Worm (Caenorhabditis elegans) whole organism, late embryonic: ENCODE data around the gene B0280.7.

Source experiments
- C08G9.2 ChIP-seq: sonication (generic microtip); optimal IDR thresholded peaks from 2 replicates; lab custom pipeline; 2016; ENCODE audit warnings: mild to moderate bottlenecking, missing genetic modification characterization, moderate library complexity, missing compliant biosample characterization
- C38D4.7 ChIP-seq: fragments of 200-800 bp; sonication (Bioruptor generic); optimal IDR thresholded peaks from 2 replicates; lab custom pipeline; 2018; ENCODE audit warnings: mild to moderate bottlenecking, missing genetic modification characterization, moderate library complexity, missing compliant biosample characterization
- F13H6.1 ChIP-seq: sonication (generic microtip); optimal IDR thresholded peaks from 2 replicates; lab custom pipeline; 2016; ENCODE audit warnings: missing genetic modification characterization, missing compliant biosample characterization
- K09A11.1 ChIP-seq: sonication (generic microtip); optimal IDR thresholded peaks from 2 replicates; lab custom pipeline; 2017; ENCODE audit warnings: antibody characterized with exemption, mild to moderate bottlenecking, missing genetic modification characterization, missing compliant biosample characterization; ENCODE audit not compliant: insufficient read depth
- ceh-14 ChIP-seq: sonication (generic microtip); optimal IDR thresholded peaks from 2 replicates; lab custom pipeline; 2016; ENCODE audit warnings: missing genotype, missing genetic modification characterization, missing compliant biosample characterization
- ceh-18 ChIP-seq: sonication (generic microtip); optimal IDR thresholded peaks from 2 replicates; lab custom pipeline; 2016; ENCODE audit warnings: missing genetic modification characterization, missing compliant biosample characterization
- ceh-2 ChIP-seq: sonication (generic microtip); optimal IDR thresholded peaks from 2 replicates; lab custom pipeline; 2016; ENCODE audit warnings: missing genotype, missing genetic modification characterization, missing compliant biosample characterization
- ceh-24 ChIP-seq: sonication (generic microtip); optimal IDR thresholded peaks from 2 replicates; lab custom pipeline; 2016; ENCODE audit warnings: mild to moderate bottlenecking, missing genetic modification characterization, missing compliant biosample characterization
- ceh-30 ChIP-seq: fragments of 150-350 bp; optimal IDR thresholded peaks from 2 replicates; lab custom pipeline; 2014; ENCODE audit warnings: missing biosample characterization, missing genetic modification characterization
- ceh-31 ChIP-seq: sonication (generic microtip); optimal IDR thresholded peaks from 2 replicates; lab custom pipeline; 2016; ENCODE audit warnings: missing genetic modification characterization, missing compliant biosample characterization
- ceh-34 ChIP-seq: sonication (generic microtip); optimal IDR thresholded peaks from 2 replicates; lab custom pipeline; 2016; ENCODE audit warnings: mild to moderate bottlenecking, missing genetic modification characterization, missing compliant biosample characterization
- ceh-45 ChIP-seq: fragments of 200-800 bp; sonication (Bioruptor generic); IDR thresholded peaks from 2 replicates; pipeline ENCODE4 v1.3.6; 2022; ENCODE audit warnings: missing genetic modification reagents, missing genetic modification characterization, missing compliant biosample characterization
- ceh-48 ChIP-seq: sonication (generic microtip); optimal IDR thresholded peaks from 2 replicates; lab custom pipeline; 2016; ENCODE audit warnings: missing genetic modification characterization, inconsistent platforms, missing compliant biosample characterization
- ceh-6 ChIP-seq: fragments of 200-800 bp; sonication (Bioruptor generic); optimal IDR thresholded peaks from 2 replicates; lab custom pipeline; 2018; ENCODE audit warnings: mild to moderate bottlenecking, missing genetic modification characterization, missing compliant biosample characterization
- ceh-9 ChIP-seq: sonication (generic microtip); optimal IDR thresholded peaks from 2 replicates; lab custom pipeline; 2016; ENCODE audit warnings: mild to moderate bottlenecking, missing genetic modification characterization, inconsistent platforms, missing compliant biosample characterization
- elt-2 ChIP-seq: sonication (generic microtip); optimal IDR thresholded peaks from 2 replicates; lab custom pipeline; 2016; ENCODE audit warnings: missing genetic modification reagents, missing genetic modification characterization, missing compliant biosample characterization
- eyg-1 ChIP-seq: sonication (generic microtip); optimal IDR thresholded peaks from 2 replicates; lab custom pipeline; 2016; ENCODE audit warnings: missing genotype, missing genetic modification characterization, missing compliant biosample characterization
- fax-1 ChIP-seq: sonication (generic microtip); optimal IDR thresholded peaks from 2 replicates; lab custom pipeline; 2016; ENCODE audit warnings: missing genotype, missing genetic modification characterization, missing compliant biosample characterization
- fkh-10 ChIP-seq: fragments of 150-350 bp; optimal IDR thresholded peaks from 2 replicates; lab custom pipeline; 2014; ENCODE audit warnings: missing biosample characterization, missing genetic modification reagents, missing genetic modification characterization
- fkh-6 ChIP-seq: sonication (generic microtip); optimal IDR thresholded peaks from 2 replicates; lab custom pipeline; 2016; ENCODE audit warnings: missing genetic modification characterization, missing compliant biosample characterization
- hlh-30 ChIP-seq: sonication (generic microtip); optimal IDR thresholded peaks from 2 replicates; lab custom pipeline; 2017; ENCODE audit warnings: antibody characterized with exemption, missing genetic modification characterization, missing compliant biosample characterization; ENCODE audit not compliant: insufficient read depth
- hlh-8 ChIP-seq: sonication (generic microtip); optimal IDR thresholded peaks from 2 replicates; lab custom pipeline; 2016; ENCODE audit warnings: missing genotype, missing genetic modification characterization, missing compliant biosample characterization
- lim-6 ChIP-seq: sonication (generic microtip); optimal IDR thresholded peaks from 2 replicates; lab custom pipeline; 2016; ENCODE audit warnings: missing genetic modification characterization, missing compliant biosample characterization
- nfya-1 ChIP-seq: sonication (generic microtip); optimal IDR thresholded peaks from 2 replicates; lab custom pipeline; 2017; ENCODE audit warnings: missing genetic modification characterization, mild to moderate bottlenecking, missing compliant biosample characterization, antibody characterized with exemption, moderate library complexity
- pha-4 ChIP-seq: fragments of 150-350 bp; optimal IDR thresholded peaks from 2 replicates; lab custom pipeline; 2018; ENCODE audit warnings: missing biosample characterization, missing genetic modification reagents, missing genetic modification characterization
- pqm-1 ChIP-seq: sonication (generic microtip); optimal IDR thresholded peaks from 2 replicates; lab custom pipeline; 2016; ENCODE audit warnings: missing genetic modification characterization, missing compliant biosample characterization
- pros-1 ChIP-seq: fragments of 150-350 bp; optimal IDR thresholded peaks from 2 replicates; lab custom pipeline; 2014; ENCODE audit warnings: missing biosample characterization, missing genetic modification reagents, missing genetic modification characterization
- ref-2 ChIP-seq: sonication (generic microtip); optimal IDR thresholded peaks from 2 replicates; lab custom pipeline; 2016; ENCODE audit warnings: missing genetic modification characterization, missing compliant biosample characterization
- sox-4 ChIP-seq: sonication (generic microtip); optimal IDR thresholded peaks from 2 replicates; lab custom pipeline; 2017; ENCODE audit warnings: mild to moderate bottlenecking, missing genetic modification characterization, inconsistent platforms, missing compliant biosample characterization
- tbx-2 ChIP-seq: sonication (generic microtip); optimal IDR thresholded peaks from 2 replicates; lab custom pipeline; 2016; ENCODE audit warnings: missing genetic modification characterization, missing compliant biosample characterization
- tbx-7 ChIP-seq: sonication (generic microtip); optimal IDR thresholded peaks from 2 replicates; lab custom pipeline; 2016; ENCODE audit warnings: missing genotype, missing genetic modification characterization, missing compliant biosample characterization
- ttx-3 ChIP-seq: sonication (generic microtip); optimal IDR thresholded peaks from 2 replicates; lab custom pipeline; 2016; ENCODE audit warnings: missing genetic modification reagents, missing genetic modification characterization, missing compliant biosample characterization
- unc-3 ChIP-seq, 2 experiments: fragments of 200-800 bp in 1 of 2; sonication (Bioruptor generic) in 1 of 2; sonication (generic microtip) in 1 of 2; conservative IDR thresholded peaks in 1 of 2; optimal IDR thresholded peaks in 1 of 2; 2 replicates each; pipeline versions ENCODE4 v1.3.6 to Lab custom; 2016 to 2022; ENCODE audit warnings: missing compliant biosample characterization in 2 of 2, missing genetic modification characterization in 2 of 2, missing genetic modification reagents in 1 of 2
- unc-42 ChIP-seq: sonication (generic microtip); optimal IDR thresholded peaks from 2 replicates; lab custom pipeline; 2016; ENCODE audit warnings: missing genotype, missing genetic modification characterization, missing compliant biosample characterization
- unc-55 ChIP-seq: sonication (generic microtip); optimal IDR thresholded peaks from 2 replicates; lab custom pipeline; 2017; ENCODE audit warnings: missing biosample characterization, missing genetic modification reagents, missing genetic modification characterization
- unc-86 ChIP-seq: sonication (generic microtip); optimal IDR thresholded peaks from 2 replicates; lab custom pipeline; 2016; ENCODE audit warnings: missing genetic modification characterization, missing compliant biosample characterization

The B0280.7 gene

DNA sequence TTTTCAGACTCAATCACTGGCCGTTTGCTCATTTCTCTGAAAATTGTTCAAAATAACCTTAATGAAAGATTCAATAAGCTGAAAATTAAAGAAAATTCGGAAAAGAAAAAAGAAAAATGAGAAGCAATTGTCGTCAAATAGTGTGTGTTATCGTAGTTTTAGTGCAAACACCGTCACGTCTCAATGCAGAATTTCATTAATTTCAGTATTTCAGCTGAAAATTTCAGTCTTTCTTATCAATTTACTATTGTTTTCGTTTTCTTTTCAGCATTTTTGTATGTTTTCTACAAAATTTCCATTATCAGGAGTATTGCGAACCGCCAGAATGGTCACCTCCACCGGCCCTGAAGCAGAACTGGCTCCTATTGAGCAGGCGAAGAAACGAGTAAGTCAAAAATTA is 11.2 kb upstream of the B0280.7 start, which contains the start of the genes B0280.9 and rpia-1:
TSS of gene B0280.9 (minus strand) at position 36 of the 400 bp plus-strand sequence.
TSS of gene rpia-1 (plus strand) at position 269 of the 400 bp plus-strand sequence.
- TF ChIP-seq nfya-1 (peak; percentile 2), unc-42 (peak; percentile 6), tbx-7 (tag; lab: Kevin White, UChicago) (no peak), ceh-2 (tag; lab: Kevin White, UChicago) (no peak), elt-2 (tag; lab: Kevin White, UChicago) (peak; percentile 23), F13H6.1 (tag; lab: Kevin White, UChicago) (no peak), lim-6 (no peak), hlh-8 (no peak), ceh-30 (tag; lab: Kevin White, UChicago) (no peak), pros-1 (tag; lab: Kevin White, UChicago) (no peak)

DNA sequence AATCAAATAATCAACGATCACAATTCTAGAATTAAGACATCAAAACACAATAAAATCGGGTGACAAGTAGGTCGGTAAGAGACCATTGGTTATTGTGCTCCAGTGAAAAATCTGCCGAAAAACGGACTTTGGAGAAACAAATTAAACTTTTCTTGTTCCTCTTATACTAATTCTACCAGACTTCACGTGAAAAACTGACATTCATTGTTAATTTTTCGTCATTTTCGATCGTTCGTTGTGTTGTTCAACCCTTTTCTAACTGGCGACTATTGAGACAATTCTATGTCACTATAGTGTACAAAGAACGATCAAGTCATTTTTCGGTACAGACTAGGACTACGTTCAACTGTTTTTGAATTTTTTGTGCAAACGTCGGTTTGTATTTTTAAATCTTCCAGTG is 8.8 kb upstream of the B0280.7 start:
- TF ChIP-seq K09A11.1 (no peak), C08G9.2 (tag; lab: Kevin White, UChicago) (no peak), ceh-30 (tag; lab: Kevin White, UChicago) (no peak), pros-1 (tag; lab: Kevin White, UChicago) (no peak), eyg-1 (tag; lab: Kevin White, UChicago) (no peak), ceh-9 (tag; lab: Kevin White, UChicago) (no peak), C38D4.7 (GFP tag; lab: Kevin White, UChicago) (no peak), unc-3 (GFP tag; conservative IDR thresholded peaks at IDR 0.05; lab: Robert Waterston, UW) (no peak), unc-3 (tag; optimal IDR thresholded peaks at IDR 0.05; lab: Kevin White, UChicago) (no peak), pha-4 (tag; lab: Kevin White, UChicago) (no peak), fkh-6 (no peak), ceh-14 (tag; lab: Kevin White, UChicago) (no peak), nfya-1 (no peak)

DNA sequence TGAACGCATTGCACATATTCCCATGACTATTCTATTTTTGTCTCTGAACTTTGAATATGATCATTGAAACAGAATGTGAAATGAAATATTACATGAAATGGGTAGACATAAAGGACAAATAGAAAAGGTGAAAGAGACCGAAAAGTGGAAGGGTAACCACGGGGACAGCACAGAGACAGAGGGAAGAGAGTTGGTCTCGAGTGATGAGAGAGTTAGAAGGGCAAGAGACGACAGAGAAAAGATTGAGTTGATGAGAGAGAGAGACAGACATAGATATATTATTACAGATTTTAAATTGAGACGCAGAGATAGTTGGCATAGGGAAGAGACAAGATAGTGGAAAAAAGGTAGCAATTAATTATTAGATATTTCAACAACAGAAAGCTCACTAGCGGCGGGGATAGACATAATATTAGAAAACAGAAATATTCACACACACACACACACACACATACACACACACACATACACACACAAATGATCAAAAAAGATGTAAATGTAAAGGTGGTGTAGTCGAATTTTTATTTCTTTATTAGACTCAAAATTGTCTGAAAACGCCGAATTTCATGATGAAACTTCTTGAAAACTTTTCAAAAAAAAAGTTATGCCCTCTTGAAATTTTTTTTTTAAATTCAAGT is 5.0 kb upstream of the B0280.7 start:
- TF ChIP-seq ceh-45 (no peak), fkh-10 (GFP tag; lab: Kevin White, UChicago) (no peak), unc-86 (tag; lab: Kevin White, UChicago) (no peak), ref-2 (tag; lab: Kevin White, UChicago) (peak; percentile 27), ceh-14 (tag; lab: Kevin White, UChicago) (peak; percentile 10), ceh-18 (tag; lab: Kevin White, UChicago) (peak; percentile 41), ceh-24 (tag; lab: Kevin White, UChicago) (no peak), pqm-1 (tag; lab: Kevin White, UChicago) (no peak), ceh-31 (tag; lab: Kevin White, UChicago) (no peak), unc-55 (GFP tag; lab: Kevin White, UChicago) (peak; percentile 44), pros-1 (tag; lab: Kevin White, UChicago) (peak; percentile 41), sox-4 (tag; lab: Kevin White, UChicago) (no peak), hlh-8 (no peak), ceh-6 (GFP tag; lab: Kevin White, UChicago) (no peak), ceh-48 (no peak), hlh-30 (tag; lab: Kevin White, UChicago) (peak; percentile 81), ttx-3 (no peak), ceh-34 (tag; lab: Kevin White, UChicago) (peak; percentile 40), fax-1 (no peak), tbx-2 (tag; lab: Kevin White, UChicago) (peak; percentile 52), nfya-1 (peak; percentile 61)
